Worm (Caenorhabditis elegans): Measurements from ENCODE around the gene T15B7.14.

- TF ChIP-seq mml-1 (tag; optimal IDR thresholded peaks at IDR 0.05), result no peak
- TF ChIP-seq lin-15B (tag; optimal IDR thresholded peaks at IDR 0.05), result no peak
- no peak for TF ChIP-seq fos-1 (tag; optimal IDR thresholded peaks at IDR 0.05)
- no peak for TF ChIP-seq nhr-76 (tag; optimal IDR thresholded peaks at IDR 0.05)
- TF ChIP-seq zag-1 (tag; optimal IDR thresholded peaks at IDR 0.05), result no peak
- no peak for TF ChIP-seq fkh-2 (tag; optimal IDR thresholded peaks at IDR 0.05)
Measured at ce11 chrV:6808962-6809361, 26.2 kb downstream of the T15B7.14 start, which contains the start of gene dmsr-16.

Data from whole organism, L3 larva.